Fruit fly (Drosophila melanogaster): ENCODE results near the gene CG5282.

CG5282 gene

dm6 chr3L:20447337-20447736, 21.5 kb upstream of the CG5282 start (continued):
- TF ChIP-seq zfh1 (GFP tag; IDR thresholded peaks at IDR 0.05) (peak; percentile 59; the same call in 2 of the 3 replicates), chif (GFP tag; optimal IDR thresholded peaks at IDR 0.05) (peak in 1 of 2 experiments; percentile 64), esg (GFP tag; conservative IDR thresholded peaks at IDR 0.05) (0 out of 2 replicates have a peak, but pooled peaks have one; percentile 8), Blimp-1 (GFP tag; optimal IDR thresholded peaks at IDR 0.05) (peak; percentile 44), crc (GFP tag; optimal IDR thresholded peaks at IDR 0.05) (no peak), Ptx1 (GFP tag; IDR thresholded peaks at IDR 0.05) (0 out of 2 replicates have a peak, but pooled peaks have one; percentile 23), ash1 (GFP tag; optimal IDR thresholded peaks at IDR 0.05) (no peak), ara (GFP tag; IDR thresholded peaks at IDR 0.05) (0 out of 2 replicates have a peak, but pooled peaks have one; percentile 23), row (GFP tag; IDR thresholded peaks at IDR 0.05) (0 out of 3 replicates have a peak, but pooled peaks have one; percentile 33), ken (GFP tag; IDR thresholded peaks at IDR 0.05) (peak; percentile 45; the same call in 1 of the 3 replicates), D19A (tag; optimal IDR thresholded peaks at IDR 0.05) (peak; percentile 48), Drgx (GFP tag; IDR thresholded peaks at IDR 0.05) (peak; percentile 48; the same call in 1 of the 2 replicates), CG8388 (GFP tag; optimal IDR thresholded peaks at IDR 0.05) (peak; percentile 35), dati (GFP tag; IDR thresholded peaks at IDR 0.05) (no peak), CG9727 (GFP tag; optimal IDR thresholded peaks at IDR 0.05) (peak; percentile 37), CG2712 (tag; optimal IDR thresholded peaks at IDR 0.05) (peak; percentile 50), toy (GFP tag; IDR thresholded peaks at IDR 0.05) (0 out of 2 replicates have a peak, but pooled peaks have one; percentile 6), prd (optimal IDR thresholded peaks at IDR 0.05) (no peak), prd (GFP tag; IDR thresholded peaks at IDR 0.05) (peak; percentile 34; the same call in 1 of the 3 replicates), CTCF (GFP tag; optimal IDR thresholded peaks at IDR 0.05) (no peak), Abd-B (GFP tag; optimal IDR thresholded peaks at IDR 0.05) (no peak), trem (tag; optimal IDR thresholded peaks at IDR 0.05) (peak; percentile 13), abd-A (tag; optimal IDR thresholded peaks at IDR 0.05) (no peak), hb (GFP tag; IDR thresholded peaks at IDR 0.05; ENCODE audit: partially characterized antibody) (no peak), CG1603 (tag; optimal IDR thresholded peaks at IDR 0.05) (peak; percentile 61), sisA (GFP tag; IDR thresholded peaks at IDR 0.05) (peak; percentile 45), az2 (GFP tag; optimal IDR thresholded peaks at IDR 0.05) (peak; percentile 28), CG12391 (tag; optimal IDR thresholded peaks at IDR 0.05) (peak; percentile 18), Sox102F (GFP tag; optimal IDR thresholded peaks at IDR 0.05) (peak; percentile 39), CG30403 (GFP tag; optimal IDR thresholded peaks at IDR 0.05) (peak; percentile 37), ftz-f1 (GFP tag; optimal IDR thresholded peaks at IDR 0.05) (no peak), fd96Cb (tag; optimal IDR thresholded peaks at IDR 0.05) (peak; percentile 36), CG7357 (GFP tag; IDR thresholded peaks at IDR 0.05) (no peak), sr (GFP tag; IDR thresholded peaks at IDR 0.05) (0 out of 3 replicates have a peak, but pooled peaks have one; percentile 18), CG17361 (GFP tag; IDR thresholded peaks at IDR 0.05) (0 out of 3 replicates have a peak, but pooled peaks have one; percentile 24), CG7839 (tag; optimal IDR thresholded peaks at IDR 0.05) (peak; percentile 32), CG10979 (tag; optimal IDR thresholded peaks at IDR 0.05) (peak; percentile 53), nmo (GFP tag; optimal IDR thresholded peaks at IDR 0.05) (peak; percentile 58), lov (optimal IDR thresholded peaks at IDR 0.05) (no peak), lov (GFP tag; IDR thresholded peaks at IDR 0.05) (0 out of 3 replicates have a peak, but pooled peaks have one; percentile 8), onecut (GFP tag; IDR thresholded peaks at IDR 0.05) (no peak), Xrp1 (GFP tag; IDR thresholded peaks at IDR 0.05) (peak; percentile 48), Nf-YC (tag; optimal IDR thresholded peaks at IDR 0.05) (no peak), sens-2 (GFP tag; IDR thresholded peaks at IDR 0.05) (no peak), ewg (GFP tag; optimal IDR thresholded peaks at IDR 0.05) (no peak), zen2 (GFP tag; IDR thresholded peaks at IDR 0.05; ENCODE audit: partially characterized antibody) (no peak), CG11560 (tag; IDR thresholded peaks at IDR 0.05) (0 out of 3 replicates have a peak, but pooled peaks have one; percentile 35), CG10267 (tag; optimal IDR thresholded peaks at IDR 0.05) (peak; percentile 10), D (optimal IDR thresholded peaks at IDR 0.05) (no peak), D (GFP tag; optimal IDR thresholded peaks at IDR 0.05) (no peak), Dip3 (GFP tag; optimal IDR thresholded peaks at IDR 0.05) (no peak)

Data from whole organism, embryonic.